Fruit fly (Drosophila melanogaster) whole organism, embryonic: ENCODE measurements around the gene peg.

ENCODE experiments used
- Blimp-1 ChIP-seq: fragments of 200-800 bp; sonication (Bioruptor generic); optimal IDR thresholded peaks from 3 replicates; lab custom pipeline; 2018; ENCODE audit warnings: missing biosample characterization, missing genetic modification characterization, mild to moderate bottlenecking, moderate library complexity, missing genetic modification reagents
- CG10979 ChIP-seq: fragments of 200-800 bp; sonication (Bioruptor generic); optimal IDR thresholded peaks from 2 replicates; lab custom pipeline; 2018; ENCODE audit warnings: missing biosample characterization, mild to moderate bottlenecking, missing genetic modification characterization, moderate library complexity
- CG12391 ChIP-seq: fragments of 200-800 bp; sonication (Bioruptor generic); optimal IDR thresholded peaks from 3 replicates; lab custom pipeline; 2018; ENCODE audit warnings: missing biosample characterization, mild to moderate bottlenecking, missing genetic modification characterization, moderate library complexity
- CG12659 ChIP-seq: fragments of 200-800 bp; sonication (Bioruptor generic); optimal IDR thresholded peaks from 3 replicates; lab custom pipeline; 2017; ENCODE audit warnings: mild to moderate bottlenecking, missing biosample characterization, missing genetic modification reagents, missing genetic modification characterization
- CG13287 ChIP-seq: fragments of 200-800 bp; sonication (Bioruptor generic); IDR thresholded peaks from 2 replicates; pipeline ENCODE4 v1.3.6; 2022; ENCODE audit warnings: missing biosample characterization, missing genetic modification characterization; ENCODE audit not compliant: partially characterized antibody
- CG15479 ChIP-seq: fragments of 200-800 bp; sonication (Bioruptor generic); optimal IDR thresholded peaks from 3 replicates; lab custom pipeline; 2019; ENCODE audit warnings: missing biosample characterization, mild to moderate bottlenecking, missing genetic modification characterization, moderate library complexity
- CG15514 ChIP-seq: fragments of 200-800 bp; sonication (Bioruptor generic); optimal IDR thresholded peaks from 3 replicates; lab custom pipeline; 2017; ENCODE audit warnings: missing biosample characterization, missing genetic modification characterization, mild to moderate bottlenecking, moderate library complexity, missing genetic modification reagents
- CG15601 ChIP-seq: fragments of 200-800 bp; sonication (Bioruptor generic); optimal IDR thresholded peaks from 3 replicates; lab custom pipeline; 2019; ENCODE audit warnings: missing biosample characterization, mild to moderate bottlenecking, missing genetic modification characterization, moderate library complexity
- CG17802 ChIP-seq: fragments of 200-800 bp; sonication (Bioruptor generic); optimal IDR thresholded peaks from 2 replicates; lab custom pipeline; 2018; ENCODE audit warnings: missing biosample characterization, mild to moderate bottlenecking, missing genetic modification characterization, moderate library complexity
- CG2202 ChIP-seq: fragments of 200-800 bp; sonication (Bioruptor generic); optimal IDR thresholded peaks from 2 replicates; lab custom pipeline; 2018; ENCODE audit warnings: missing biosample characterization, mild to moderate bottlenecking, missing genetic modification characterization
- CG30020 ChIP-seq: fragments of 200-800 bp; optimal IDR thresholded peaks from 2 replicates; lab custom pipeline; 2019; ENCODE audit warnings: missing biosample characterization, mild to moderate bottlenecking, missing genetic modification characterization, moderate library complexity
- CG31365 ChIP-seq: fragments of 200-800 bp; sonication (Bioruptor generic); optimal IDR thresholded peaks from 2 replicates; lab custom pipeline; 2018; ENCODE audit warnings: missing biosample characterization, mild to moderate bottlenecking, missing genetic modification characterization
- CG3163 ChIP-seq: fragments of 200-800 bp; sonication (Bioruptor generic); optimal IDR thresholded peaks from 3 replicates; lab custom pipeline; 2016; ENCODE audit warnings: missing biosample characterization, missing genetic modification characterization
- CG32532 ChIP-seq: fragments of 200-800 bp; sonication (Bioruptor generic); IDR thresholded peaks from 2 replicates; pipeline ENCODE4 v1.3.6; 2022; ENCODE audit warnings: missing biosample characterization, missing genetic modification characterization
- CG3281 ChIP-seq: fragments of 200-800 bp; sonication (Bioruptor generic); optimal IDR thresholded peaks from 3 replicates; lab custom pipeline; 2017; ENCODE audit warnings: missing biosample characterization, mild to moderate bottlenecking, missing genetic modification characterization
- CG3407 ChIP-seq: fragments of 200-800 bp; sonication (Bioruptor generic); optimal IDR thresholded peaks from 2 replicates; lab custom pipeline; 2018; ENCODE audit warnings: missing biosample characterization, mild to moderate bottlenecking, missing genetic modification characterization
- CG3847 ChIP-seq: fragments of 200-800 bp; sonication (Bioruptor generic); IDR thresholded peaks from 2 replicates; pipeline ENCODE4 v1.3.6; 2022; ENCODE audit warnings: missing biosample characterization, missing genetic modification characterization
- CG4328 ChIP-seq: fragments of 200-800 bp; sonication (Bioruptor generic); optimal IDR thresholded peaks from 3 replicates; lab custom pipeline; 2017; ENCODE audit warnings: missing biosample characterization, missing genetic modification reagents, missing genetic modification characterization
- CG4707 ChIP-seq: fragments of 200-800 bp; sonication (Bioruptor generic); optimal IDR thresholded peaks from 2 replicates; lab custom pipeline; 2018; ENCODE audit warnings: missing biosample characterization, mild to moderate bottlenecking, missing genetic modification characterization, moderate library complexity
- CG9215 ChIP-seq: fragments of 200-800 bp; sonication (Bioruptor generic); IDR thresholded peaks from 2 replicates; pipeline ENCODE4 v1.3.6; 2022; ENCODE audit warnings: missing biosample characterization, missing genetic modification characterization
- CG9932 ChIP-seq: fragments of 200-800 bp; sonication (Bioruptor generic); IDR thresholded peaks from 2 replicates; pipeline ENCODE4 v1.3.6; 2022; ENCODE audit warnings: missing biosample characterization, missing genetic modification characterization
- CHES-1-like ChIP-seq: fragments of 200-800 bp; sonication (Bioruptor generic); optimal IDR thresholded peaks from 2 replicates; lab custom pipeline; 2016; ENCODE audit warnings: missing biosample characterization, missing genetic modification characterization
- CTCF ChIP-seq: fragments of 200-800 bp; sonication (Bioruptor generic); optimal IDR thresholded peaks from 2 replicates; lab custom pipeline; 2017; ENCODE audit warnings: missing biosample characterization, mild to moderate bottlenecking, missing genetic modification characterization, moderate library complexity
- Dip2 ChIP-seq: fragments of 200-800 bp; sonication (Bioruptor generic); IDR thresholded peaks from 2 replicates; pipeline ENCODE4 v1.3.6; 2022; ENCODE audit warnings: missing biosample characterization, missing genetic modification characterization
- Eip74EF ChIP-seq, 2 experiments: fragments of 200-800 bp in 1 of 2; fragments of >200 bp in 1 of 2; sonication (Bioruptor generic) in 1 of 2; optimal IDR thresholded peaks; 2 replicates each; lab custom pipeline; 2017 to 2019; ENCODE audit warnings: missing biosample characterization in 2 of 2, missing genetic modification characterization in 2 of 2, mild to moderate bottlenecking in 1 of 2, moderate library complexity in 1 of 2
- Elba2 ChIP-seq: fragments of 200-800 bp; sonication (Bioruptor generic); optimal IDR thresholded peaks from 3 replicates; lab custom pipeline; 2016; ENCODE audit warnings: missing biosample characterization, missing genetic modification characterization
- Fer1 ChIP-seq: fragments of 200-800 bp; sonication (Bioruptor generic); optimal IDR thresholded peaks from 2 replicates; lab custom pipeline; 2017; ENCODE audit warnings: missing biosample characterization, mild to moderate bottlenecking, missing genetic modification characterization
- HLH4C ChIP-seq: fragments of 200-800 bp; sonication (Bioruptor generic); IDR thresholded peaks from 3 replicates; pipeline ENCODE4 v1.3.6; 2022; ENCODE audit warnings: missing biosample characterization, missing genetic modification characterization; ENCODE audit not compliant: partially characterized antibody
- Jarid2 ChIP-seq: fragments of 200-800 bp; sonication (Bioruptor generic); optimal IDR thresholded peaks from 3 replicates; lab custom pipeline; 2017; ENCODE audit warnings: mild to moderate bottlenecking, missing biosample characterization, missing genetic modification reagents, missing genetic modification characterization
- NC2β ChIP-seq: fragments of 200-800 bp; sonication (Bioruptor generic); optimal IDR thresholded peaks from 2 replicates; lab custom pipeline; 2016; ENCODE audit warnings: missing biosample characterization, missing genetic modification characterization
- Rx ChIP-seq: fragments of 200-800 bp; sonication (Bioruptor generic); IDR thresholded peaks from 2 replicates; pipeline ENCODE4 v1.3.6; 2022; ENCODE audit warnings: missing biosample characterization, missing genetic modification characterization
- Six4 ChIP-seq: fragments of 200-800 bp; sonication (Bioruptor generic); optimal IDR thresholded peaks from 2 replicates; lab custom pipeline; 2016; ENCODE audit warnings: missing biosample characterization, missing genetic modification characterization
- ara ChIP-seq: fragments of 200-800 bp; sonication (Bioruptor generic); IDR thresholded peaks from 2 replicates; pipeline ENCODE4 v1.3.6; 2022; ENCODE audit warnings: missing biosample characterization, missing genetic modification characterization
- ase ChIP-seq: fragments of 200-800 bp; sonication (Bioruptor generic); IDR thresholded peaks from 3 replicates; pipeline ENCODE4 v1.3.6; 2022; ENCODE audit warnings: missing biosample characterization, missing genetic modification characterization
- ato ChIP-seq: fragments of 200-800 bp; sonication (Bioruptor generic); IDR thresholded peaks from 2 replicates; pipeline ENCODE4 v1.3.6; 2022; ENCODE audit warnings: missing biosample characterization, missing genetic modification characterization; ENCODE audit not compliant: partially characterized antibody
- chinmo ChIP-seq: fragments of 200-800 bp; sonication (Bioruptor generic); IDR thresholded peaks from 4 replicates; pipeline ENCODE4 v1.3.6; 2022; ENCODE audit warnings: missing biosample characterization, missing genetic modification characterization; ENCODE audit not compliant: partially characterized antibody
- ci ChIP-seq: fragments of 200-800 bp; sonication (Bioruptor generic); IDR thresholded peaks from 3 replicates; pipeline ENCODE4 v1.3.6; 2022; ENCODE audit warnings: missing biosample characterization, missing genetic modification characterization
- croc ChIP-seq: fragments of 200-800 bp; sonication (Bioruptor generic); conservative IDR thresholded peaks from 3 replicates; pipeline ENCODE4 v1.3.6; 2022; ENCODE audit warnings: missing biosample characterization, missing genetic modification characterization
- gcm2 ChIP-seq: fragments of 200-800 bp; sonication (Bioruptor generic); optimal IDR thresholded peaks from 2 replicates; lab custom pipeline; 2016; ENCODE audit warnings: missing biosample characterization, missing genetic modification characterization
- gt ChIP-seq: fragments of 200-800 bp; sonication (Bioruptor generic); IDR thresholded peaks from 2 replicates; pipeline ENCODE4 v1.3.6; 2022; ENCODE audit warnings: missing biosample characterization, missing genetic modification characterization
- ham ChIP-seq: fragments of 200-800 bp; sonication (Bioruptor generic); IDR thresholded peaks from 2 replicates; pipeline ENCODE4 v1.3.6; 2022; ENCODE audit warnings: missing biosample characterization, missing genetic modification characterization
- hth ChIP-seq: fragments of >200 bp; optimal IDR thresholded peaks from 2 replicates; lab custom pipeline; 2017; ENCODE audit warnings: inconsistent platforms
- ken ChIP-seq: fragments of 200-800 bp; sonication (Bioruptor generic); IDR thresholded peaks from 3 replicates; pipeline ENCODE4 v1.3.6; 2022; ENCODE audit warnings: missing biosample characterization, missing genetic modification characterization
- lbe ChIP-seq: fragments of 200-800 bp; sonication (Bioruptor generic); optimal IDR thresholded peaks from 2 replicates; lab custom pipeline; 2016; ENCODE audit warnings: missing biosample characterization, mild to moderate bottlenecking, missing genetic modification characterization
- phol ChIP-seq: fragments of 200-800 bp; sonication (Bioruptor generic); optimal IDR thresholded peaks from 3 replicates; lab custom pipeline; 2018; ENCODE audit warnings: missing biosample characterization, mild to moderate bottlenecking, missing genetic modification characterization, moderate library complexity
- psq ChIP-seq: fragments of 200-800 bp; sonication (Bioruptor generic); optimal IDR thresholded peaks from 2 replicates; lab custom pipeline; 2017; ENCODE audit warnings: missing biosample characterization, missing genetic modification characterization
- salm ChIP-seq: fragments of 200-800 bp; sonication (Bioruptor generic); optimal IDR thresholded peaks from 2 replicates; lab custom pipeline; 2018; ENCODE audit warnings: missing biosample characterization, mild to moderate bottlenecking, missing genetic modification characterization
- sens ChIP-seq: fragments of 200-800 bp; sonication (Bioruptor generic); peaks from one replicate; lab custom pipeline; 2016; ENCODE audit warnings: missing biosample characterization, missing genetic modification characterization
- shn ChIP-seq: fragments of 200-800 bp; sonication (Bioruptor generic); optimal IDR thresholded peaks from 3 replicates; lab custom pipeline; 2016; ENCODE audit warnings: missing biosample characterization, missing genetic modification characterization
- tgo ChIP-seq: fragments of 200-800 bp; sonication (Bioruptor generic); IDR thresholded peaks from 3 replicates; pipeline ENCODE4 v1.3.6; 2022; ENCODE audit warnings: missing biosample characterization, missing genetic modification characterization

peg gene

dm6 chr3R:21065010-21065695 lies 41.2 kb upstream of the peg start, which contains the start of gene AnxB9 (continued):
- TF ChIP-seq CG15601 (tag; lab: Kevin White, UChicago) (peak; percentile 8), croc (no peak), Dip2 (GFP tag; lab: Robert Waterston, UW) (no peak), ken (GFP tag; lab: Robert Waterston, UW) (0 out of 3 replicates have a peak, but pooled peaks have one; percentile 52), lbe (GFP tag; lab: Kevin White, UChicago) (peak; percentile 68), CG10979 (tag; lab: Kevin White, UChicago) (no peak), CG3407 (GFP tag; lab: Kevin White, UChicago) (peak; percentile 38), CG3281 (GFP tag; lab: Kevin White, UChicago) (no peak), CG15479 (GFP tag; lab: Kevin White, UChicago) (no peak), CG3163 (GFP tag; lab: Kevin White, UChicago) (peak; percentile 43), CG13287 (GFP tag; lab: Robert Waterston, UW) (no peak; the same call in 1 of the 2 replicates), psq (GFP tag; lab: Kevin White, UChicago) (no peak), phol (tag; lab: Kevin White, UChicago) (no peak), Fer1 (GFP tag; lab: Kevin White, UChicago) (peak; percentile 57), CHES-1-like (GFP tag; lab: Kevin White, UChicago) (no peak), ham (GFP tag; lab: Robert Waterston, UW) (no peak), tgo (GFP tag; lab: Robert Waterston, UW) (no peak; the same call in 2 of the 3 replicates), ase (GFP tag; lab: Robert Waterston, UW) (no peak), CG4707 (peak; percentile 30), CG9932 (peak; percentile 59), NC2β (GFP tag; lab: Kevin White, UChicago) (peak; percentile 56), ci (peak; percentile 77), CG32532 (GFP tag; lab: Robert Waterston, UW) (peak; percentile 59; the same call in 1 of the 2 replicates), Six4 (no peak), salm (tag; lab: Kevin White, UChicago) (peak; percentile 20), ara (GFP tag; lab: Robert Waterston, UW) (no peak), shn (GFP tag; lab: Kevin White, UChicago) (peak; percentile 19), gt (GFP tag; lab: Robert Waterston, UW) (no peak), Jarid2 (GFP tag; lab: Kevin White, UChicago) (peak; percentile 84), gcm2 (GFP tag; lab: Kevin White, UChicago) (no peak), CG3847 (no peak), CG31365 (tag; lab: Kevin White, UChicago) (peak; percentile 55), sens (GFP tag; lab: Kevin White, UChicago) (peak; percentile 84), CG30020 (tag; lab: Kevin White, UChicago) (no peak), chinmo (peak; percentile 82; the same call in 3 of the 4 replicates), CG17802 (no peak), Blimp-1 (GFP tag; lab: Kevin White, UChicago) (peak; percentile 18), CG12659 (GFP tag; lab: Kevin White, UChicago) (no peak), ato (GFP tag; lab: Robert Waterston, UW) (peak; percentile 39), CTCF (no peak), CG9215 (GFP tag; lab: Robert Waterston, UW) (no peak), Rx (GFP tag; lab: Robert Waterston, UW) (no peak), HLH4C (GFP tag; lab: Robert Waterston, UW) (no peak), CG12391 (tag; lab: Kevin White, UChicago) (peak; percentile 13), Eip74EF (GFP tag; optimal IDR thresholded peaks at IDR 0.05; lab: Kevin White, UChicago) (peak in 1 of 2 experiments; percentile 49), CG15514 (peak; percentile 72), Elba2 (GFP tag; lab: Kevin White, UChicago) (no peak), hth (lab: Kevin White, UChicago) (no peak), CG4328 (GFP tag; lab: Kevin White, UChicago) (peak; percentile 22), CG2202 (tag; lab: Kevin White, UChicago) (no peak)
